Worm (Caenorhabditis elegans): ENCODE results near the gene ndub-11.
"Not testable (repeated sequence)": the region's sequence is repeated elsewhere in the genome, so short reads cannot be mapped to it uniquely, and the experiment has no call there.

Gene ndub-11

ce11 chrIV:8142735-8143550 is 12.9 kb upstream of the ndub-11 start, which contains the start of gene pmk-2:
Gene pmk-2, plus strand, starts transcription at chrIV:8143500.
- TF ChIP-seq ceh-36 (tag; optimal IDR thresholded peaks at IDR 0.05): no peak
- TF ChIP-seq aly-1 (tag; optimal IDR thresholded peaks at IDR 0.05): no peak
- TF ChIP-seq hmg-4 (GFP tag; optimal IDR thresholded peaks at IDR 0.05): no peak
- no peak for TF ChIP-seq pes-1 (GFP tag; IDR thresholded peaks at IDR 0.05)
- no peak for TF ChIP-seq tbx-11 (GFP tag; IDR thresholded peaks at IDR 0.05)
- TF ChIP-seq sea-1 (GFP tag; conservative IDR thresholded peaks at IDR 0.05): no peak
- no peak for TF ChIP-seq flt-1 (GFP tag; IDR thresholded peaks at IDR 0.05)
- TF ChIP-seq ama-1 (optimal IDR thresholded peaks at IDR 0.05): no peak
- TF ChIP-seq tra-4 (tag; optimal IDR thresholded peaks at IDR 0.05): no peak
- TF ChIP-seq ets-7 (tag; optimal IDR thresholded peaks at IDR 0.05): no peak
- TF ChIP-seq hmbx-1 (tag; optimal IDR thresholded peaks at IDR 0.05): no peak
- TF ChIP-seq scrt-1 (GFP tag; IDR thresholded peaks at IDR 0.05): no peak
- no peak for TF ChIP-seq tbx-37 (GFP tag; conservative IDR thresholded peaks at IDR 0.05)

- TF ChIP-seq hmbx-1 (tag; optimal IDR thresholded peaks at IDR 0.05): no peak
- TF ChIP-seq tbx-11 (GFP tag; IDR thresholded peaks at IDR 0.05): no peak
- no peak for TF ChIP-seq tra-4 (tag; optimal IDR thresholded peaks at IDR 0.05)
- no peak for TF ChIP-seq tbx-37 (GFP tag; conservative IDR thresholded peaks at IDR 0.05)
- TF ChIP-seq ceh-13 (GFP tag; optimal IDR thresholded peaks at IDR 0.05): no peak
- no peak for TF ChIP-seq hnd-1 (tag; optimal IDR thresholded peaks at IDR 0.05)
- TF ChIP-seq flt-1 (GFP tag; IDR thresholded peaks at IDR 0.05): no peak
- no peak for TF ChIP-seq B0310.2 (tag; optimal IDR thresholded peaks at IDR 0.05)
- no peak for TF ChIP-seq sea-1 (GFP tag; conservative IDR thresholded peaks at IDR 0.05)
- TF ChIP-seq scrt-1 (GFP tag; IDR thresholded peaks at IDR 0.05): no peak
- no peak for TF ChIP-seq F13C5.2 (tag; optimal IDR thresholded peaks at IDR 0.05)
- no peak for TF ChIP-seq ama-1 (optimal IDR thresholded peaks at IDR 0.05)
- TF ChIP-seq ceh-36 (tag; optimal IDR thresholded peaks at IDR 0.05): no peak
- TF ChIP-seq pes-1 (GFP tag; IDR thresholded peaks at IDR 0.05): no peak
- no peak for TF ChIP-seq ets-7 (tag; optimal IDR thresholded peaks at IDR 0.05)
- TF ChIP-seq aly-1 (tag; optimal IDR thresholded peaks at IDR 0.05): no peak
- TF ChIP-seq hmg-4 (GFP tag; optimal IDR thresholded peaks at IDR 0.05): no peak
Observed at ce11 chrIV:8138984-8139383, 9.0 kb upstream of the ndub-11 start, which contains the start of gene pmk-3. Gene pmk-3, plus strand, starts transcription at chrIV:8139219.

- TF ChIP-seq tbx-37 (GFP tag; conservative IDR thresholded peaks at IDR 0.05) (no peak), flt-1 (GFP tag; IDR thresholded peaks at IDR 0.05) (no peak)
Observed at ce11 chrIV:8136548-8136947, 6.5 kb upstream of the ndub-11 start.

- TF ChIP-seq hnd-1 (tag; optimal IDR thresholded peaks at IDR 0.05) (no peak), F13C5.2 (tag; optimal IDR thresholded peaks at IDR 0.05) (peak; percentile 55)
Observed at ce11 chrIV:8136005-8136512, 6.0 kb upstream of the ndub-11 start, which contains the start of the genes isp-1 and islo-1. Gene isp-1, minus strand, starts transcription at chrIV:8136055. Gene islo-1, plus strand, starts transcription at chrIV:8136389.

- no peak for TF ChIP-seq aly-1 (tag; optimal IDR thresholded peaks at IDR 0.05)
- no peak for TF ChIP-seq tbx-11 (GFP tag; IDR thresholded peaks at IDR 0.05)
- TF ChIP-seq ceh-13 (GFP tag; optimal IDR thresholded peaks at IDR 0.05): no peak
- TF ChIP-seq hnd-1 (tag; optimal IDR thresholded peaks at IDR 0.05): no peak
- no peak for TF ChIP-seq ama-1 (optimal IDR thresholded peaks at IDR 0.05)
- TF ChIP-seq hmg-4 (GFP tag; optimal IDR thresholded peaks at IDR 0.05): no peak
- TF ChIP-seq flt-1 (GFP tag; IDR thresholded peaks at IDR 0.05): no peak
- no peak for TF ChIP-seq tra-4 (tag; optimal IDR thresholded peaks at IDR 0.05)
- TF ChIP-seq ets-7 (tag; optimal IDR thresholded peaks at IDR 0.05): no peak
- no peak for TF ChIP-seq hmbx-1 (tag; optimal IDR thresholded peaks at IDR 0.05)
- no peak for TF ChIP-seq sea-1 (GFP tag; conservative IDR thresholded peaks at IDR 0.05)
- TF ChIP-seq pes-1 (GFP tag; IDR thresholded peaks at IDR 0.05): no peak
- no peak for TF ChIP-seq B0310.2 (tag; optimal IDR thresholded peaks at IDR 0.05)
- TF ChIP-seq F13C5.2 (tag; optimal IDR thresholded peaks at IDR 0.05): no peak
Observed at ce11 chrIV:8133536-8133935, 3.5 kb upstream of the ndub-11 start, which contains the start of gene sph-1. Gene sph-1, minus strand, starts transcription at chrIV:8133558.

ce11 chrIV:8127430-8127829 is 2.6 kb downstream of the ndub-11 start:
- TF ChIP-seq tbx-37 (GFP tag; conservative IDR thresholded peaks at IDR 0.05): no peak
- TF ChIP-seq ets-7 (tag; optimal IDR thresholded peaks at IDR 0.05): no peak
- TF ChIP-seq F13C5.2 (tag; optimal IDR thresholded peaks at IDR 0.05): no peak

ce11 chrIV:8126902-8127301 is 3.1 kb downstream of the ndub-11 start, which contains the start of gene ceph-41:
Gene ceph-41, plus strand, starts transcription at chrIV:8127202.
- TF ChIP-seq scrt-1 (GFP tag; IDR thresholded peaks at IDR 0.05): no peak
- no peak for TF ChIP-seq B0310.2 (tag; optimal IDR thresholded peaks at IDR 0.05)
- TF ChIP-seq hnd-1 (tag; optimal IDR thresholded peaks at IDR 0.05): no peak
- TF ChIP-seq flt-1 (GFP tag; IDR thresholded peaks at IDR 0.05): no peak
- no peak for TF ChIP-seq aly-1 (tag; optimal IDR thresholded peaks at IDR 0.05)
- no peak for TF ChIP-seq pes-1 (GFP tag; IDR thresholded peaks at IDR 0.05)
- TF ChIP-seq tra-4 (tag; optimal IDR thresholded peaks at IDR 0.05): no peak
- TF ChIP-seq ama-1 (optimal IDR thresholded peaks at IDR 0.05): no peak
- no peak for TF ChIP-seq ceh-36 (tag; optimal IDR thresholded peaks at IDR 0.05)
- no peak for TF ChIP-seq sea-1 (GFP tag; conservative IDR thresholded peaks at IDR 0.05)
- no peak for TF ChIP-seq tbx-37 (GFP tag; conservative IDR thresholded peaks at IDR 0.05)
- no peak for TF ChIP-seq tbx-11 (GFP tag; IDR thresholded peaks at IDR 0.05)
- TF ChIP-seq hmg-4 (GFP tag; optimal IDR thresholded peaks at IDR 0.05): no peak
- TF ChIP-seq F13C5.2 (tag; optimal IDR thresholded peaks at IDR 0.05): no peak

ce11 chrIV:8122349-8122748 is 7.7 kb downstream of the ndub-11 start, which contains the start of gene erp-44.3:
Gene erp-44.3, plus strand, starts transcription at chrIV:8122649.
- not testable (repeated sequence) for TF ChIP-seq flt-1 (GFP tag; IDR thresholded peaks at IDR 0.05); aly-1 (tag; optimal IDR thresholded peaks at IDR 0.05); tbx-37 (GFP tag; conservative IDR thresholded peaks at IDR 0.05)
